Worm (Caenorhabditis elegans) whole organism, mixed stage, embryonic: ENCODE measurements around the gene ZK829.1.

Experiments
- ceh-43 ChIP-seq: fragments of 200-800 bp; sonication (Bioruptor generic); optimal IDR thresholded peaks from 2 replicates; lab custom pipeline; 2018; ENCODE audit warnings: mild to moderate bottlenecking, missing genetic modification characterization, moderate library complexity, missing compliant biosample characterization
- ces-1 ChIP-seq: fragments of 150-350 bp; optimal IDR thresholded peaks from 2 replicates; lab custom pipeline; 2014; ENCODE audit warnings: missing biosample characterization, missing genetic modification reagents, missing genetic modification characterization
- cnd-1 ChIP-seq: fragments of 200-800 bp; sonication (Bioruptor generic); optimal IDR thresholded peaks from 2 replicates; lab custom pipeline; 2018; ENCODE audit warnings: mild to moderate bottlenecking, missing genetic modification characterization, missing compliant biosample characterization
- drap-1 ChIP-seq: fragments of 200-800 bp; sonication (Bioruptor generic); optimal IDR thresholded peaks from 3 replicates; lab custom pipeline; 2018; ENCODE audit warnings: mild to moderate bottlenecking, missing genetic modification characterization, missing compliant biosample characterization
- elt-3 ChIP-seq: fragments of 150-350 bp; optimal IDR thresholded peaks from 2 replicates; lab custom pipeline; 2014; ENCODE audit warnings: missing biosample characterization, missing genetic modification characterization
- lin-13 ChIP-seq: fragments of 150-350 bp; optimal IDR thresholded peaks from 2 replicates; lab custom pipeline; 2014; ENCODE audit warnings: missing biosample characterization, missing genetic modification characterization
- mab-5 ChIP-seq: fragments of 150-350 bp; optimal IDR thresholded peaks from 2 replicates; lab custom pipeline; 2014; ENCODE audit warnings: missing biosample characterization, missing genetic modification characterization
- mep-1 ChIP-seq: fragments of 150-350 bp; optimal IDR thresholded peaks from 2 replicates; lab custom pipeline; 2017; ENCODE audit warnings: missing biosample characterization, missing genetic modification reagents, missing genetic modification characterization, inconsistent platforms
- nhr-76 ChIP-seq: sonication (generic microtip); optimal IDR thresholded peaks from 2 replicates; lab custom pipeline; 2017; ENCODE audit warnings: missing biosample characterization, missing genetic modification characterization
- pha-4 ChIP-seq: fragments of 150-350 bp; optimal IDR thresholded peaks from 2 replicates; lab custom pipeline; 2018; ENCODE audit warnings: missing biosample characterization, missing genetic modification reagents, missing genetic modification characterization
- tbx-8 ChIP-seq: fragments of 200-800 bp; sonication (Bioruptor generic); optimal IDR thresholded peaks from 2 replicates; lab custom pipeline; 2018; ENCODE audit warnings: mild to moderate bottlenecking, missing genetic modification characterization, moderate library complexity, missing compliant biosample characterization
- unc-39 ChIP-seq: fragments of 150-350 bp; optimal IDR thresholded peaks from 2 replicates; lab custom pipeline; 2014; ENCODE audit warnings: missing biosample characterization, missing genetic modification characterization
- ztf-11 ChIP-seq: fragments of 150-350 bp; optimal IDR thresholded peaks from 2 replicates; lab custom pipeline; 2014; ENCODE audit warnings: missing biosample characterization, missing genetic modification characterization

- TF ChIP-seq ceh-43 (GFP tag; lab: Kevin White, UChicago) (no peak), elt-3 (tag; lab: Kevin White, UChicago) (no peak), unc-39 (tag; lab: Kevin White, UChicago) (no peak), tbx-8 (GFP tag; lab: Kevin White, UChicago) (no peak), nhr-76 (tag; lab: Kevin White, UChicago) (no peak), drap-1 (GFP tag; lab: Kevin White, UChicago) (no peak), mab-5 (no peak), lin-13 (tag; lab: Kevin White, UChicago) (no peak), mep-1 (no peak), pha-4 (no peak), ztf-11 (no peak), cnd-1 (tag; lab: Kevin White, UChicago) (no peak), ces-1 (GFP tag; lab: Kevin White, UChicago) (no peak)
Observed at ce11 chrIV:11901215-11901614, 41.0 kb downstream of the ZK829.1 start.
